Worm (Caenorhabditis elegans): ENCODE measurements around the gene W07G1.7.

W07G1.7 gene

ce11 chrII:13962319-13962718 lies 3.8 kb downstream of the W07G1.7 start, which contains the start of gene rpi-1:
Gene rpi-1 (minus strand): TSS chrII:13962419.
- TF ChIP-seq nhr-11 (tag; optimal IDR thresholded peaks at IDR 0.05): no peak
- no peak for TF ChIP-seq lsy-12 (tag; optimal IDR thresholded peaks at IDR 0.05)
- TF ChIP-seq zag-1 (tag; optimal IDR thresholded peaks at IDR 0.05): no peak
- TF ChIP-seq ztf-11 (tag; optimal IDR thresholded peaks at IDR 0.05): no peak
- no peak for TF ChIP-seq ceh-16 (tag; optimal IDR thresholded peaks at IDR 0.05)
- TF ChIP-seq hmg-11 (tag; optimal IDR thresholded peaks at IDR 0.05): no peak
- no peak for TF ChIP-seq elt-3 (tag; optimal IDR thresholded peaks at IDR 0.05)
- no peak for TF ChIP-seq lin-15B (tag; optimal IDR thresholded peaks at IDR 0.05)
- no peak for TF ChIP-seq skn-1 (tag; optimal IDR thresholded peaks at IDR 0.05)
- TF ChIP-seq pha-4 (tag; optimal IDR thresholded peaks at IDR 0.05): no peak
- TF ChIP-seq ZK546.5 (tag; optimal IDR thresholded peaks at IDR 0.05): no peak
- TF ChIP-seq nfya-1 (tag; optimal IDR thresholded peaks at IDR 0.05; ENCODE audit: insufficient read depth): no peak
- TF ChIP-seq nhr-28 (tag; optimal IDR thresholded peaks at IDR 0.05): no peak

ce11 chrII:13961567-13961966 lies 4.6 kb downstream of the W07G1.7 start:
- TF ChIP-seq nhr-43 (tag; optimal IDR thresholded peaks at IDR 0.05; ENCODE audit: poor library complexity, severe bottlenecking) (no peak), nhr-25 (tag; optimal IDR thresholded peaks at IDR 0.05) (no peak), unc-39 (tag; optimal IDR thresholded peaks at IDR 0.05) (no peak), aly-2 (tag; optimal IDR thresholded peaks at IDR 0.05) (no peak), pqm-1 (tag; optimal IDR thresholded peaks at IDR 0.05) (no peak), nfya-1 (tag; optimal IDR thresholded peaks at IDR 0.05; ENCODE audit: insufficient read depth) (no peak), pha-4 (tag; optimal IDR thresholded peaks at IDR 0.05) (no peak), snpc-4 (tag; optimal IDR thresholded peaks at IDR 0.05) (no peak), fkh-10 (GFP tag; optimal IDR thresholded peaks at IDR 0.05) (no peak), mdl-1 (tag; optimal IDR thresholded peaks at IDR 0.05) (no peak)

- TF ChIP-seq skn-1 (tag; optimal IDR thresholded peaks at IDR 0.05): no peak
- peak; percentile 62 for TF ChIP-seq elt-2 (tag; optimal IDR thresholded peaks at IDR 0.05)
- no peak for TF ChIP-seq elt-3 (tag; optimal IDR thresholded peaks at IDR 0.05)
- TF ChIP-seq fos-1 (tag; optimal IDR thresholded peaks at IDR 0.05): no peak
- TF ChIP-seq pqm-1 (tag; optimal IDR thresholded peaks at IDR 0.05): peak; percentile 1
- TF ChIP-seq ceh-28 (tag; optimal IDR thresholded peaks at IDR 0.05): peak; percentile 5
- TF ChIP-seq elt-1 (tag; optimal IDR thresholded peaks at IDR 0.05): no peak
- TF ChIP-seq ceh-82 (tag; optimal IDR thresholded peaks at IDR 0.05): no peak
- TF ChIP-seq egl-5 (tag; optimal IDR thresholded peaks at IDR 0.05): no peak
Measured at ce11 chrII:13958359-13958758, 7.8 kb downstream of the W07G1.7 start.

ce11 chrII:13957437-13957836 lies 8.7 kb downstream of the W07G1.7 start, which contains the start of gene zip-3:
Gene zip-3 (minus strand): TSS chrII:13957457.
- TF ChIP-seq unc-39 (tag; optimal IDR thresholded peaks at IDR 0.05) (no peak), R02D3.7 (tag; optimal IDR thresholded peaks at IDR 0.05) (no peak), egl-5 (tag; optimal IDR thresholded peaks at IDR 0.05) (no peak), ztf-11 (tag; optimal IDR thresholded peaks at IDR 0.05) (no peak), elt-2 (tag; optimal IDR thresholded peaks at IDR 0.05) (peak; percentile 88), aly-2 (tag; optimal IDR thresholded peaks at IDR 0.05) (no peak), nhr-237 (tag; optimal IDR thresholded peaks at IDR 0.05) (no peak), elt-1 (tag; optimal IDR thresholded peaks at IDR 0.05) (no peak), nhr-77 (tag; optimal IDR thresholded peaks at IDR 0.05) (no peak), fos-1 (tag; optimal IDR thresholded peaks at IDR 0.05) (no peak), nhr-11 (tag; optimal IDR thresholded peaks at IDR 0.05) (no peak), pqm-1 (tag; optimal IDR thresholded peaks at IDR 0.05) (peak; percentile 55)

- no peak for TF ChIP-seq egl-5 (tag; optimal IDR thresholded peaks at IDR 0.05)
- TF ChIP-seq mdl-1 (tag; optimal IDR thresholded peaks at IDR 0.05): no peak
- TF ChIP-seq ztf-4 (tag; optimal IDR thresholded peaks at IDR 0.05): no peak
- TF ChIP-seq jun-1 (tag; optimal IDR thresholded peaks at IDR 0.05): peak; percentile 13
- no peak for TF ChIP-seq ztf-11 (tag; optimal IDR thresholded peaks at IDR 0.05)
- TF ChIP-seq unc-62 (GFP tag; optimal IDR thresholded peaks at IDR 0.05): no peak
- TF ChIP-seq pha-4 (tag; optimal IDR thresholded peaks at IDR 0.05): peak; percentile 33
- TF ChIP-seq ama-1 (optimal IDR thresholded peaks at IDR 0.05): no peak
- TF ChIP-seq elt-2 (tag; optimal IDR thresholded peaks at IDR 0.05): peak; percentile 96
- TF ChIP-seq nhr-77 (tag; optimal IDR thresholded peaks at IDR 0.05): no peak
- TF ChIP-seq pqm-1 (tag; optimal IDR thresholded peaks at IDR 0.05): peak; percentile 92
- TF ChIP-seq nfya-1 (tag; optimal IDR thresholded peaks at IDR 0.05; ENCODE audit: insufficient read depth): peak; percentile 59
Measured at ce11 chrII:13956529-13956928, 9.6 kb downstream of the W07G1.7 start.
